Worm (Caenorhabditis elegans) whole organism, L3 larva: ENCODE data around the gene acs-14.

Experiments used
- egl-27 ChIP-seq: sonication (generic microtip); optimal IDR thresholded peaks from 4 replicates; lab custom pipeline; 2017; ENCODE audit warnings: missing biosample characterization, missing genetic modification reagents, missing genetic modification characterization
- snpc-4 ChIP-seq: fragments of 150-350 bp; optimal IDR thresholded peaks from 2 replicates; lab custom pipeline; 2014; ENCODE audit warnings: missing biosample characterization, missing genetic modification characterization
- unc-39 ChIP-seq: sonication (generic microtip); optimal IDR thresholded peaks from 4 replicates; lab custom pipeline; 2017; ENCODE audit warnings: missing biosample characterization, missing genetic modification characterization
- unc-62 ChIP-seq: fragments of 150-350 bp; sonication (generic microtip); optimal IDR thresholded peaks from 4 replicates; lab custom pipeline; 2014; ENCODE audit warnings: missing biosample characterization, missing genetic modification reagents, missing genetic modification characterization
- zag-1 ChIP-seq: fragments of 150-350 bp; optimal IDR thresholded peaks from 2 replicates; lab custom pipeline; 2014; ENCODE audit warnings: missing biosample characterization, missing genetic modification characterization
- ztf-11 ChIP-seq: fragments of 150-350 bp; optimal IDR thresholded peaks from 2 replicates; lab custom pipeline; 2014; ENCODE audit warnings: missing biosample characterization, missing genetic modification characterization

DNA sequence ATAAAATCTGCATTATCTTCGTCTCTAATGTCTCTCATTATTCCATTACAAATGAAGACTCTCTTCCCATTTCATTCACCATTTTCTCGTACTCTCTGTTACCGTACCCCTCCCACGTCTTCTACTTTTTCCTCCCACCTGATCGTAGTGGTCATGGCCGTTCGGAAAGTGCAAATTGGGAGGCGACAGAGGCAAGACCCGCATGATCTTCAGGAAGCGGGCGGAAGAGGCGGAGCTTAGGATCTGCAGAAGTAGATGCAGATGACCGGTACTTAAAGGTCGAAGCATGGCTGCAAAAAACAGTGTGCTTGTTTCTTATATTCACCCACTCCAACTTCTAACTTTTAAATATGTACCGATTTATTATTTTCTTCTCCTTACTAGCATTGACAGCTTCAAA is 30.1 kb upstream of the acs-14 start, which contains the start of gene nas-3:
- TF ChIP-seq ztf-11 (tag; lab: Kevin White, UChicago), result no peak
- TF ChIP-seq unc-39 (tag; lab: Kevin White, UChicago), result no peak
- TF ChIP-seq zag-1, result no peak
- no peak for TF ChIP-seq egl-27 (tag; lab: Kevin White, UChicago)
- TF ChIP-seq snpc-4 (tag; lab: Kevin White, UChicago), result no peak
- no peak for TF ChIP-seq unc-62 (GFP tag; lab: Kevin White, UChicago)
